Worm (Caenorhabditis elegans) whole organism, late embryonic: ENCODE data around the gene alkb-8.

ENCODE experiments used
- C08G9.2 ChIP-seq: sonication (generic microtip); optimal IDR thresholded peaks from 2 replicates; lab custom pipeline; 2016; ENCODE audit warnings: mild to moderate bottlenecking, missing genetic modification characterization, moderate library complexity, missing compliant biosample characterization
- F13H6.1 ChIP-seq: sonication (generic microtip); optimal IDR thresholded peaks from 2 replicates; lab custom pipeline; 2016; ENCODE audit warnings: missing genetic modification characterization, missing compliant biosample characterization
- K02D7.2 ChIP-seq: sonication (generic microtip); optimal IDR thresholded peaks from 2 replicates; lab custom pipeline; 2017; ENCODE audit warnings: mild to moderate bottlenecking, missing genetic modification characterization, missing compliant biosample characterization
- K09A11.1 ChIP-seq: sonication (generic microtip); optimal IDR thresholded peaks from 2 replicates; lab custom pipeline; 2017; ENCODE audit warnings: antibody characterized with exemption, mild to moderate bottlenecking, missing genetic modification characterization, missing compliant biosample characterization; ENCODE audit not compliant: insufficient read depth
- T23F11.4 ChIP-seq: fragments of 200-800 bp; sonication (Bioruptor generic); optimal IDR thresholded peaks from 2 replicates; lab custom pipeline; 2018; ENCODE audit warnings: mild to moderate bottlenecking, missing genetic modification characterization, missing compliant biosample characterization
- Y22D7AL.16 ChIP-seq: sonication (generic microtip); optimal IDR thresholded peaks from 2 replicates; lab custom pipeline; 2016; ENCODE audit warnings: missing genetic modification characterization, missing compliant biosample characterization
- ahr-1 ChIP-seq: sonication (generic microtip); optimal IDR thresholded peaks from 2 replicates; lab custom pipeline; 2016; ENCODE audit warnings: missing genetic modification characterization, missing compliant biosample characterization
- ceh-14 ChIP-seq: sonication (generic microtip); optimal IDR thresholded peaks from 2 replicates; lab custom pipeline; 2016; ENCODE audit warnings: missing genotype, missing genetic modification characterization, missing compliant biosample characterization
- ceh-18 ChIP-seq: sonication (generic microtip); optimal IDR thresholded peaks from 2 replicates; lab custom pipeline; 2016; ENCODE audit warnings: missing genetic modification characterization, missing compliant biosample characterization
- ceh-22 ChIP-seq: sonication (generic microtip); optimal IDR thresholded peaks from 2 replicates; lab custom pipeline; 2017; ENCODE audit warnings: missing biosample characterization, missing genetic modification characterization
- ceh-30 ChIP-seq: fragments of 150-350 bp; optimal IDR thresholded peaks from 2 replicates; lab custom pipeline; 2014; ENCODE audit warnings: missing biosample characterization, missing genetic modification characterization
- ceh-45 ChIP-seq: fragments of 200-800 bp; sonication (Bioruptor generic); IDR thresholded peaks from 2 replicates; pipeline ENCODE4 v1.3.6; 2022; ENCODE audit warnings: missing genetic modification reagents, missing genetic modification characterization, missing compliant biosample characterization
- ceh-9 ChIP-seq: sonication (generic microtip); optimal IDR thresholded peaks from 2 replicates; lab custom pipeline; 2016; ENCODE audit warnings: mild to moderate bottlenecking, missing genetic modification characterization, inconsistent platforms, missing compliant biosample characterization
- dmd-4 ChIP-seq: sonication (generic microtip); optimal IDR thresholded peaks from 2 replicates; lab custom pipeline; 2016; ENCODE audit warnings: borderline replicate concordance, missing genetic modification characterization, missing compliant biosample characterization
- elt-2 ChIP-seq: sonication (generic microtip); optimal IDR thresholded peaks from 2 replicates; lab custom pipeline; 2016; ENCODE audit warnings: missing genetic modification reagents, missing genetic modification characterization, missing compliant biosample characterization
- eyg-1 ChIP-seq: sonication (generic microtip); optimal IDR thresholded peaks from 2 replicates; lab custom pipeline; 2016; ENCODE audit warnings: missing genotype, missing genetic modification characterization, missing compliant biosample characterization
- fax-1 ChIP-seq: sonication (generic microtip); optimal IDR thresholded peaks from 2 replicates; lab custom pipeline; 2016; ENCODE audit warnings: missing genotype, missing genetic modification characterization, missing compliant biosample characterization
- gmeb-2 ChIP-seq: sonication (generic microtip); optimal IDR thresholded peaks from 2 replicates; lab custom pipeline; 2016; ENCODE audit warnings: missing genetic modification characterization, inconsistent platforms, missing compliant biosample characterization
- hlh-13 ChIP-seq: fragments of 200-800 bp; sonication (Bioruptor generic); optimal IDR thresholded peaks from 2 replicates; lab custom pipeline; 2018; ENCODE audit warnings: mild to moderate bottlenecking, missing genetic modification characterization, missing compliant biosample characterization
- hlh-15 ChIP-seq: sonication (generic microtip); optimal IDR thresholded peaks from 2 replicates; lab custom pipeline; 2016; ENCODE audit warnings: missing genetic modification characterization, missing compliant biosample characterization
- hlh-6 ChIP-seq: sonication (generic microtip); optimal IDR thresholded peaks from 2 replicates; lab custom pipeline; 2016; ENCODE audit warnings: missing genotype, missing genetic modification characterization, missing compliant biosample characterization
- hlh-8 ChIP-seq: sonication (generic microtip); optimal IDR thresholded peaks from 2 replicates; lab custom pipeline; 2016; ENCODE audit warnings: missing genotype, missing genetic modification characterization, missing compliant biosample characterization
- lim-6 ChIP-seq: sonication (generic microtip); optimal IDR thresholded peaks from 2 replicates; lab custom pipeline; 2016; ENCODE audit warnings: missing genetic modification characterization, missing compliant biosample characterization
- nfya-1 ChIP-seq: sonication (generic microtip); optimal IDR thresholded peaks from 2 replicates; lab custom pipeline; 2017; ENCODE audit warnings: missing genetic modification characterization, mild to moderate bottlenecking, missing compliant biosample characterization, antibody characterized with exemption, moderate library complexity
- nhr-232 ChIP-seq: sonication (generic microtip); optimal IDR thresholded peaks from 2 replicates; lab custom pipeline; 2016; ENCODE audit warnings: missing genetic modification characterization, missing compliant biosample characterization
- npax-4 ChIP-seq: sonication (generic microtip); optimal IDR thresholded peaks from 2 replicates; lab custom pipeline; 2016; ENCODE audit warnings: missing genetic modification characterization, missing compliant biosample characterization
- pag-3 ChIP-seq: sonication (generic microtip); optimal IDR thresholded peaks from 2 replicates; lab custom pipeline; 2016; ENCODE audit warnings: missing compliant biosample characterization, missing genetic modification characterization, borderline replicate concordance
- pha-2 ChIP-seq: sonication (generic microtip); optimal IDR thresholded peaks from 2 replicates; lab custom pipeline; 2017; ENCODE audit warnings: mild to moderate bottlenecking, missing genetic modification characterization, missing compliant biosample characterization
- pha-4 ChIP-seq: fragments of 150-350 bp; optimal IDR thresholded peaks from 2 replicates; lab custom pipeline; 2018; ENCODE audit warnings: missing biosample characterization, missing genetic modification reagents, missing genetic modification characterization
- pqm-1 ChIP-seq: sonication (generic microtip); optimal IDR thresholded peaks from 2 replicates; lab custom pipeline; 2016; ENCODE audit warnings: missing genetic modification characterization, missing compliant biosample characterization
- ref-2 ChIP-seq: sonication (generic microtip); optimal IDR thresholded peaks from 2 replicates; lab custom pipeline; 2016; ENCODE audit warnings: missing genetic modification characterization, missing compliant biosample characterization
- rnt-1 ChIP-seq: sonication (generic microtip); optimal IDR thresholded peaks from 2 replicates; lab custom pipeline; 2016; ENCODE audit warnings: missing genetic modification characterization, missing compliant biosample characterization
- tbx-2 ChIP-seq: sonication (generic microtip); optimal IDR thresholded peaks from 2 replicates; lab custom pipeline; 2016; ENCODE audit warnings: missing genetic modification characterization, missing compliant biosample characterization
- tbx-7 ChIP-seq: sonication (generic microtip); optimal IDR thresholded peaks from 2 replicates; lab custom pipeline; 2016; ENCODE audit warnings: missing genotype, missing genetic modification characterization, missing compliant biosample characterization
- ttx-3 ChIP-seq: sonication (generic microtip); optimal IDR thresholded peaks from 2 replicates; lab custom pipeline; 2016; ENCODE audit warnings: missing genetic modification reagents, missing genetic modification characterization, missing compliant biosample characterization
- unc-3 ChIP-seq, 2 experiments: fragments of 200-800 bp in 1 of 2; sonication (Bioruptor generic) in 1 of 2; sonication (generic microtip) in 1 of 2; conservative IDR thresholded peaks in 1 of 2; optimal IDR thresholded peaks in 1 of 2; 2 replicates each; pipeline versions ENCODE4 v1.3.6 to Lab custom; 2016 to 2022; ENCODE audit warnings: missing compliant biosample characterization in 2 of 2, missing genetic modification characterization in 2 of 2, missing genetic modification reagents in 1 of 2
- unc-55 ChIP-seq: sonication (generic microtip); optimal IDR thresholded peaks from 2 replicates; lab custom pipeline; 2017; ENCODE audit warnings: missing biosample characterization, missing genetic modification reagents, missing genetic modification characterization
- zip-5 ChIP-seq: sonication (generic microtip); optimal IDR thresholded peaks from 2 replicates; lab custom pipeline; 2016; ENCODE audit warnings: missing genetic modification characterization, missing compliant biosample characterization
- ztf-16 ChIP-seq: sonication (generic microtip); optimal IDR thresholded peaks from 2 replicates; lab custom pipeline; 2017; ENCODE audit warnings: missing genetic modification characterization, missing compliant biosample characterization

Gene alkb-8

ce11 chrIII:3738331-3738730, 29.2 kb downstream of the alkb-8 start:
- no peak for TF ChIP-seq hlh-6
- no peak for TF ChIP-seq pha-4 (tag; lab: Kevin White, UChicago)
- TF ChIP-seq tbx-7 (tag; lab: Kevin White, UChicago), result no peak
- TF ChIP-seq T23F11.4 (GFP tag; lab: Kevin White, UChicago), result no peak
- no peak for TF ChIP-seq ahr-1 (tag; lab: Kevin White, UChicago)
- TF ChIP-seq ceh-30, result no peak
- TF ChIP-seq F13H6.1 (tag; lab: Kevin White, UChicago), result no peak
- no peak for TF ChIP-seq ref-2 (tag; lab: Kevin White, UChicago)
- no peak for TF ChIP-seq gmeb-2
- TF ChIP-seq K02D7.2 (tag; lab: Kevin White, UChicago), result no peak
- TF ChIP-seq K09A11.1, result no peak
- no peak for TF ChIP-seq dmd-4
- TF ChIP-seq pag-3 (tag; lab: Kevin White, UChicago), result no peak
- no peak for TF ChIP-seq unc-3 (GFP tag; conservative IDR thresholded peaks at IDR 0.05; lab: Robert Waterston, UW)
- TF ChIP-seq unc-3 (tag; optimal IDR thresholded peaks at IDR 0.05; lab: Kevin White, UChicago), result no peak
- no peak for TF ChIP-seq npax-4
- no peak for TF ChIP-seq ceh-18
- no peak for TF ChIP-seq eyg-1 (tag; lab: Kevin White, UChicago)
- no peak for TF ChIP-seq hlh-8 (tag; lab: Kevin White, UChicago)
- no peak for TF ChIP-seq zip-5 (tag; lab: Kevin White, UChicago)

- TF ChIP-seq ahr-1 (tag; lab: Kevin White, UChicago) (no peak), ceh-30 (no peak), hlh-13 (GFP tag; lab: Kevin White, UChicago) (no peak), Y22D7AL.16 (no peak), nfya-1 (tag; lab: Kevin White, UChicago) (no peak), pag-3 (tag; lab: Kevin White, UChicago) (no peak), unc-55 (GFP tag; lab: Kevin White, UChicago) (no peak), lim-6 (tag; lab: Kevin White, UChicago) (no peak), C08G9.2 (tag; lab: Kevin White, UChicago) (no peak), rnt-1 (tag; lab: Kevin White, UChicago) (no peak), ceh-14 (tag; lab: Kevin White, UChicago) (no peak), ttx-3 (no peak), ceh-22 (no peak), pqm-1 (tag; lab: Kevin White, UChicago) (no peak)
These were observed 33.0 kb downstream of the alkb-8 start for ce11 chrIII:3742090-3742489.

- no peak for TF ChIP-seq K02D7.2 (tag; lab: Kevin White, UChicago)
- no peak for TF ChIP-seq hlh-13 (GFP tag; lab: Kevin White, UChicago)
- no peak for TF ChIP-seq ceh-9 (tag; lab: Kevin White, UChicago)
- peak; percentile 91 for TF ChIP-seq elt-2
These were observed 34.2 kb downstream of the alkb-8 start for ce11 chrIII:3743367-3743766.

- TF ChIP-seq ztf-16 (tag; lab: Kevin White, UChicago) (no peak), ceh-14 (tag; lab: Kevin White, UChicago) (no peak)
These were observed 36.0 kb downstream of the alkb-8 start, which contains the start of gene lin-48 for ce11 chrIII:3745138-3745537. TSS of gene lin-48 (plus strand) at chrIII:3745438.

- TF ChIP-seq tbx-2 (tag; lab: Kevin White, UChicago), result no peak
- TF ChIP-seq ceh-9 (tag; lab: Kevin White, UChicago), result no peak
- no peak for TF ChIP-seq K02D7.2 (tag; lab: Kevin White, UChicago)
- TF ChIP-seq unc-55 (GFP tag; lab: Kevin White, UChicago), result no peak
- TF ChIP-seq npax-4, result no peak
- TF ChIP-seq pha-2, result no peak
- no peak for TF ChIP-seq fax-1
- no peak for TF ChIP-seq ref-2 (tag; lab: Kevin White, UChicago)
- no peak for TF ChIP-seq T23F11.4 (GFP tag; lab: Kevin White, UChicago)
- TF ChIP-seq nhr-232, result no peak
- no peak for TF ChIP-seq ceh-45 (GFP tag; lab: Robert Waterston, UW)
- TF ChIP-seq dmd-4, result no peak
- no peak for TF ChIP-seq ceh-22
- TF ChIP-seq ceh-30, result no peak
- no peak for TF ChIP-seq ttx-3
- TF ChIP-seq hlh-15 (tag; lab: Kevin White, UChicago), result no peak
These were observed 50.2 kb downstream of the alkb-8 start, which contains the start of gene arcp-1 for ce11 chrIII:3759312-3759711. TSS of gene arcp-1 (minus strand) at chrIII:3759412.
